Fruit fly (Drosophila melanogaster) whole organism, wandering third instar larva: Measurements from ENCODE around the gene hiw.

Experiments
- CG32264 ChIP-seq: fragments of 200-800 bp; sonication (Bioruptor generic); optimal IDR thresholded peaks from 2 replicates; lab custom pipeline; 2016; ENCODE audit warnings: missing biosample characterization, missing genetic modification characterization
- Hr78 ChIP-seq: fragments of >200 bp; optimal IDR thresholded peaks from 2 replicates; lab custom pipeline; 2017; ENCODE audit warnings: missing biosample characterization, missing genetic modification characterization
- Mio ChIP-seq: sonication (Bioruptor generic); optimal IDR thresholded peaks from 2 replicates; lab custom pipeline; 2016; ENCODE audit warnings: missing biosample characterization, missing genetic modification characterization
- Rel ChIP-seq, 2 experiments: fragments of 200-800 bp; sonication (Bioruptor generic) in 1 of 2; optimal IDR thresholded peaks; 2 replicates in 1 of 2; 3 replicates in 1 of 2; lab custom pipeline; 2016 to 2019; ENCODE audit warnings: mild to moderate bottlenecking in 2 of 2, missing biosample characterization in 2 of 2, missing genetic modification characterization in 2 of 2, moderate library complexity in 1 of 2
- br ChIP-seq: fragments of 200-800 bp; sonication (Bioruptor generic); optimal IDR thresholded peaks from 2 replicates; lab custom pipeline; 2016; ENCODE audit warnings: missing biosample characterization, missing genetic modification characterization
- foxo ChIP-seq, 2 experiments: fragments of 200-800 bp; sonication (Bioruptor generic); optimal IDR thresholded peaks; 2 replicates in 1 of 2; 3 replicates in 1 of 2; lab custom pipeline; 2016 to 2017; ENCODE audit warnings: missing biosample characterization in 2 of 2, missing genetic modification characterization in 2 of 2
- h ChIP-seq: fragments of 200-800 bp; sonication (Bioruptor generic); optimal IDR thresholded peaks from 3 replicates; lab custom pipeline; 2016; ENCODE audit warnings: missing biosample characterization, mild to moderate bottlenecking, missing genetic modification characterization
- lola ChIP-seq: fragments of >200 bp; optimal IDR thresholded peaks from 2 replicates; lab custom pipeline; 2017; ENCODE audit warnings: missing biosample characterization, missing genetic modification characterization
- usp ChIP-seq: fragments of >200 bp; optimal IDR thresholded peaks from 2 replicates; lab custom pipeline; 2017; ENCODE audit warnings: missing biosample characterization, missing genetic modification characterization
- woc ChIP-seq: sonication (Bioruptor generic); optimal IDR thresholded peaks from 2 replicates; lab custom pipeline; 2016; ENCODE audit warnings: missing biosample characterization, mild to moderate bottlenecking, missing genetic modification characterization

DNA sequence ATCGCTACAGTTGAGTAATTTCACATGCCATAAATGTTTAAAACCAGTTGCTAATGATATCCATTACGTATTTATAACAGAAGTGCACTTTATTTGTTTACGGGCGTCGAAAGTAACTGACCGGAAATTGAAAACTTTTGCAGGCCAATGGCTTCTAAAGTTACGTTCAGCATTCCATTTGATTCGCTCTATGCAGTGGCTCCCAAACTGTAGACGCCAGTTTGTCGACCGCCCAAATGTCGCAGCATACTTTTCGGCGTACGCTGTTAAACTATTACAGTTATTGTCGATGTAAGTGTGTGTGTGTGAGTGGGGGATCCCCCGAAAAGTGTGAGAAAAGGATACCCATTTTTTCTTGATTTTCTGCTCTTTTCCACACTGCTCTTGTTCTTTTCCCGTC is 102.4 kb downstream of the hiw start:
- TF ChIP-seq CG32264 (no peak), woc (GFP tag; lab: Kevin White, UChicago) (no peak), br (GFP tag; lab: Kevin White, UChicago) (no peak), lola (no peak), foxo (GFP tag; optimal IDR thresholded peaks at IDR 0.05; lab: Kevin White, UChicago) (no peak), Mio (no peak), usp (GFP tag; lab: Kevin White, UChicago) (no peak), Rel (GFP tag; optimal IDR thresholded peaks at IDR 0.05; lab: Kevin White, UChicago) (no peak), Rel (tag; optimal IDR thresholded peaks at IDR 0.05; lab: Kevin White, UChicago) (no peak), h (GFP tag; lab: Kevin White, UChicago) (no peak), Hr78 (no peak)
